Worm (Caenorhabditis elegans): ENCODE measurements around the gene set-21.

set-21 gene

DNA sequence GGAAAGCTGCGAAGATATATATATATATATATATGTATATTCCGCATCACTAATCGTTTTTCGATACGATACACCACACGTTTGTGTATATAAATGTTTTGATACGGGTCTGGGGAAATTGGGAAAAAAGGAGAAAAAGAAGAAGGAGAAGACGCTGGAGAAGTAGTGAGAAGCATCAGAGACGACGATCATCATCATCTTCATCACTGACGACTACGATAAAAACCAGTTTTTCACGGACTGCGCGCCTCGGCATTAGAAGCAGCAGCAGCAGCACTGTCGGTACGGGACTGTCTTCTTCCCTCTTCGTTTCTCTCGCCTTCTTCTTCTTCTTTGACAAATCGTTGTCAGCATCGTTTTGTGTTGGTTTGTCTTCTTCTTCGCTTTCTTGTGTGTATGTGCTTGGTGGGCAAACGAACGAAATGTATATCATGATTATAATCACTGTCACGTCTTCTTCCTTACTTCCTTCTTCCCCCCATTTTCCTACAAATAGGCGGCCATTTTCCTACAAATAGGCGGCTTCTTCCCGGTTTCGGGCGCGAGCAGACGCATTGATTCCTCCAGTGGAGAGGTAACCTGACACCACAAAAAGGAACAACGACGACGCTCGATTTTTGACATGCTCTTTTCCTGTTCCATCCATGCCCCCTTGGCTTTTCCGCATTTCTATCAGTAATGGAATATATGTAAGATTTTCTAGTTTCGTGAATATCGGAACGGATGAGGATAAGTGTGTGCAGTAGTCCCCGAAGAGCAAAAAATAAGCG lies 5.6 kb downstream of the set-21 start:
- no peak for TF ChIP-seq aly-2 (tag; optimal IDR thresholded peaks at IDR 0.05)
- peak; percentile 26 for TF ChIP-seq nhr-71 (tag; optimal IDR thresholded peaks at IDR 0.05)
- TF ChIP-seq sox-4 (tag; optimal IDR thresholded peaks at IDR 0.05) = no peak
- no peak for TF ChIP-seq nhr-90 (tag; optimal IDR thresholded peaks at IDR 0.05; ENCODE audit: poor library complexity)
- TF ChIP-seq jun-1 (tag; optimal IDR thresholded peaks at IDR 0.05) = no peak
- no peak for TF ChIP-seq pax-3 (tag; optimal IDR thresholded peaks at IDR 0.05)
- peak; percentile 42 for TF ChIP-seq snu-23 (GFP tag; optimal IDR thresholded peaks at IDR 0.05)
- TF ChIP-seq lin-35 (GFP tag; optimal IDR thresholded peaks at IDR 0.05) = peak in 1 of 2 experiments; percentile 20
- TF ChIP-seq lin-15B (tag; optimal IDR thresholded peaks at IDR 0.05) = no peak
- no peak for TF ChIP-seq rnt-1 (tag; optimal IDR thresholded peaks at IDR 0.05)
- TF ChIP-seq blmp-1 (tag; optimal IDR thresholded peaks at IDR 0.05) = peak; percentile 46
- no peak for TF ChIP-seq zag-1 (tag; optimal IDR thresholded peaks at IDR 0.05)
- no peak for TF ChIP-seq F16B12.6 (tag; optimal IDR thresholded peaks at IDR 0.05)
- peak; percentile 20 for TF ChIP-seq nhr-20 (tag; optimal IDR thresholded peaks at IDR 0.05)
- peak; percentile 42 for TF ChIP-seq ztf-4 (tag; optimal IDR thresholded peaks at IDR 0.05)
- TF ChIP-seq lin-14 (GFP tag; optimal IDR thresholded peaks at IDR 0.05) = peak; percentile 46
- TF ChIP-seq elt-3 (tag; optimal IDR thresholded peaks at IDR 0.05) = peak in 1 of 6 experiments; percentile 60
- no peak for TF ChIP-seq fkh-10 (GFP tag; optimal IDR thresholded peaks at IDR 0.05)
- no peak for TF ChIP-seq hlh-4 (tag; optimal IDR thresholded peaks at IDR 0.05)
- TF ChIP-seq ets-5 (GFP tag; IDR thresholded peaks at IDR 0.05) = no peak
- TF ChIP-seq grh-1 (GFP tag; IDR thresholded peaks at IDR 0.05) = peak; percentile 74
- no peak for TF ChIP-seq Y116A8C.19 (tag; optimal IDR thresholded peaks at IDR 0.05; ENCODE audit: borderline replicate concordance)
- TF ChIP-seq nhr-19 (GFP tag; conservative IDR thresholded peaks at IDR 0.05) = no peak
- TF ChIP-seq unc-98 (GFP tag; IDR thresholded peaks at IDR 0.05) = no peak
- TF ChIP-seq xbp-1 (tag; optimal IDR thresholded peaks at IDR 0.05) = no peak
- TF ChIP-seq efl-3 (GFP tag; optimal IDR thresholded peaks at IDR 0.05) = no peak
- TF ChIP-seq zip-4 (GFP tag; optimal IDR thresholded peaks at IDR 0.05) = no peak
- TF ChIP-seq nhr-85 (tag) = peak; percentile 81
- no peak for TF ChIP-seq nhr-76 (tag; optimal IDR thresholded peaks at IDR 0.05)
- no peak for TF ChIP-seq efl-1 (optimal IDR thresholded peaks at IDR 0.05)
- TF ChIP-seq efl-1 (GFP tag; optimal IDR thresholded peaks at IDR 0.05 in 1 of 2) = no peak
- TF ChIP-seq unc-30 (tag; optimal IDR thresholded peaks at IDR 0.05) = no peak
- no peak for TF ChIP-seq unc-86 (tag; optimal IDR thresholded peaks at IDR 0.05)
- no peak for TF ChIP-seq nhr-47 (tag; optimal IDR thresholded peaks at IDR 0.05)
- no peak for TF ChIP-seq sptf-1 (tag; optimal IDR thresholded peaks at IDR 0.05)

DNA sequence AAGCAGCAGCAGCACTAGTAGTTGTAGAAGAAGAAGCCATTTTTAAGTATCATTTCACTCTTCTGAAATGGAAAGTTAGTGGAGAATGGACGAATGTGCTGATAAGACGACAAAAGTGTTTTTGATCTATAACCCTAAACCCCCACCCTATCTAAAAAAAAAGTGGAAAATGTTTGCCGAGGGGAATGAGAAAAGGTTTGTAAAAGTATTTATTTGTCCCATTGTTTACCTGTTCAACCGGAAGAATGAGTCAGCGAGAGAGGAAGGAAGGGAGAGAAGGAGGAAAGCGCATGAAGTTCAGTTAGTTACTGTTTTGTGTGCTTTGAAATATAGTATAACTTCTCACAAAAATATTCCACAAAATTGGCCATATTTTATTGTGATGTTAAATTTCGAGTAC lies 6.5 kb downstream of the set-21 start:
- TF ChIP-seq xbp-1 (tag; optimal IDR thresholded peaks at IDR 0.05) (no peak), dpl-1 (GFP tag; optimal IDR thresholded peaks at IDR 0.05) (no peak), unc-30 (tag; optimal IDR thresholded peaks at IDR 0.05) (no peak), pqm-1 (tag; optimal IDR thresholded peaks at IDR 0.05) (no peak), lin-14 (GFP tag; optimal IDR thresholded peaks at IDR 0.05) (peak; percentile 15), mef-2 (tag; optimal IDR thresholded peaks at IDR 0.05) (no peak), blmp-1 (tag; optimal IDR thresholded peaks at IDR 0.05) (peak; percentile 56), nhr-19 (GFP tag; conservative IDR thresholded peaks at IDR 0.05) (no peak)

DNA sequence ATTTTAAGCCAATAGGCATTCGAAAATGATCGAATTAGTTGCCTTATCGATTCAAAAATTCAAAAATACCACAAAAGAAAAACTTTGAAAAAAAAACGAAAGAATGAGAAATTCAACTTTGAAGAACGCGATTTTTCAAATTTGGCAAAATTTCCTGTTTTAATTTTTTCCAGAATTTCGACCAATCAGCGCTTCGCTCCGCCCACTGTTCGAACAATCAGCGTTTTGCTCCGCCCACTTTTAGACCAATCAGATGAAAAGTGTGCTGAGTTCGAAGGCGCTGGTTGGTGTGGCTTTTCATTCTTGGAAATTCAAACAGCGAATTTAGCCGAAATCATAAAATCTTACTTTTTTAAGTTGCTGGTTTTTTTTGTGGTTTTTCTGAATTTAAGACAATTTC lies 6.9 kb downstream of the set-21 start:
- TF ChIP-seq efl-1 (optimal IDR thresholded peaks at IDR 0.05) = no peak
- peak in 1 of 2 experiments; percentile 89 for TF ChIP-seq efl-1 (GFP tag; optimal IDR thresholded peaks at IDR 0.05 in 1 of 2)
- no peak for TF ChIP-seq sox-4 (tag; optimal IDR thresholded peaks at IDR 0.05)

Data from whole organism, L1 larva.